Worm (Caenorhabditis elegans): Measurements from ENCODE around the gene Y43C5B.2.

The Y43C5B.2 gene

DNA sequence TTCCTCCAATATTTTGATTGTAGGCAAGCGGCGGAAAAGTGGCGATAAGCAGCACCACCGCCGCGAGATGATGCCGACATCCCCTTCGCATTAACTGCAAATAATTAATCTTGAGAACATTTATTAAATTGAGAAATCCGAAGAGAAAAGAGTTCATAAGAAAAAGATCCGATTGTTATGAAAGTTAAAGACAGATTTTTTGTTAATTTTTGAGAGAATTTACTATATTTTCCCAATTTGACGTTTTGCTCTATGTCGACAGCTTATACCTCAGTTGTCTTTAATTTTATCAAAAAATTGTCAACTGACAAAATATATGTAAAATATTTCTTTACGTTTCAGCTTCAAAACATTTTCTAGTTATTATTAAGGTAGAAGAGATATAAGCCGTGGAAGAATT lies 49.9 kb downstream of the Y43C5B.2 start, which contains the start of gene R09E10.5:
R09E10.5 (minus strand) TSS at position 101 of the 400 bp plus-strand sequence.
- no peak for TF ChIP-seq snpc-4 (tag; optimal IDR thresholded peaks at IDR 0.05)
- TF ChIP-seq elt-3 (tag; optimal IDR thresholded peaks at IDR 0.05) = no peak
- TF ChIP-seq daf-12 (tag; optimal IDR thresholded peaks at IDR 0.05) = no peak
- TF ChIP-seq tbx-2 (tag; optimal IDR thresholded peaks at IDR 0.05) = no peak
- TF ChIP-seq ztf-11 (tag; optimal IDR thresholded peaks at IDR 0.05) = no peak
- TF ChIP-seq unc-39 (tag; optimal IDR thresholded peaks at IDR 0.05) = no peak
- TF ChIP-seq nhr-28 (tag; optimal IDR thresholded peaks at IDR 0.05) = no peak

All from whole organism, L3 larva.